Fruit fly (Drosophila melanogaster) whole organism, embryonic: ENCODE measurements around the gene trx.

ENCODE experiments used
- Bgb ChIP-seq: fragments of 200-800 bp; sonication (Bioruptor generic); IDR thresholded peaks from 2 replicates; pipeline ENCODE4 v1.3.6; 2022; ENCODE audit warnings: missing biosample characterization, missing genetic modification characterization; ENCODE audit not compliant: partially characterized antibody
- CG10267 ChIP-seq: fragments of 200-800 bp; sonication (Bioruptor generic); optimal IDR thresholded peaks from 2 replicates; lab custom pipeline; 2018; ENCODE audit warnings: missing biosample characterization, mild to moderate bottlenecking, missing genetic modification characterization, moderate library complexity
- CG10366 ChIP-seq: fragments of 200-800 bp; sonication (Bioruptor generic); IDR thresholded peaks from 2 replicates; pipeline ENCODE4 v1.3.6; 2022; ENCODE audit warnings: missing biosample characterization, missing genetic modification characterization
- CG11456 ChIP-seq: fragments of 200-800 bp; sonication (Bioruptor generic); IDR thresholded peaks from 3 replicates; pipeline ENCODE4 v1.3.6; 2022; ENCODE audit warnings: missing biosample characterization, missing genetic modification characterization
- CG12071 ChIP-seq: fragments of 200-800 bp; sonication (Bioruptor generic); optimal IDR thresholded peaks from 3 replicates; lab custom pipeline; 2018; ENCODE audit warnings: missing biosample characterization, mild to moderate bottlenecking, missing genetic modification characterization
- CG14710 ChIP-seq: fragments of 200-800 bp; sonication (Bioruptor generic); optimal IDR thresholded peaks from 3 replicates; lab custom pipeline; 2019; ENCODE audit warnings: missing biosample characterization, mild to moderate bottlenecking, missing genetic modification characterization, moderate library complexity
- CG15479 ChIP-seq: fragments of 200-800 bp; sonication (Bioruptor generic); optimal IDR thresholded peaks from 3 replicates; lab custom pipeline; 2019; ENCODE audit warnings: missing biosample characterization, mild to moderate bottlenecking, missing genetic modification characterization, moderate library complexity
- CG1602 ChIP-seq: fragments of 200-800 bp; sonication (Bioruptor generic); optimal IDR thresholded peaks from 3 replicates; lab custom pipeline; 2016; ENCODE audit warnings: missing biosample characterization, missing genetic modification characterization
- CG16815 ChIP-seq: fragments of 200-800 bp; sonication (Bioruptor generic); optimal IDR thresholded peaks from 3 replicates; lab custom pipeline; 2017; ENCODE audit warnings: missing biosample characterization, mild to moderate bottlenecking, missing genetic modification characterization
- CG16863 ChIP-seq: fragments of 200-800 bp; sonication (Bioruptor generic); optimal IDR thresholded peaks from 3 replicates; lab custom pipeline; 2016; ENCODE audit warnings: missing biosample characterization, missing genetic modification characterization
- CG17829 ChIP-seq: fragments of 200-800 bp; optimal IDR thresholded peaks from 2 replicates; lab custom pipeline; 2019; ENCODE audit warnings: missing biosample characterization, mild to moderate bottlenecking, missing genetic modification characterization, moderate library complexity
- CG1792 ChIP-seq: fragments of 200-800 bp; sonication (Bioruptor generic); optimal IDR thresholded peaks from 2 replicates; lab custom pipeline; 2016; ENCODE audit warnings: missing biosample characterization, missing genetic modification characterization
- CG18011 ChIP-seq: fragments of 200-800 bp; sonication (Bioruptor generic); optimal IDR thresholded peaks from 2 replicates; lab custom pipeline; 2017; ENCODE audit warnings: missing biosample characterization, missing genetic modification characterization, mild to moderate bottlenecking, moderate library complexity, missing genotype
- CG2202 ChIP-seq: fragments of 200-800 bp; sonication (Bioruptor generic); optimal IDR thresholded peaks from 2 replicates; lab custom pipeline; 2018; ENCODE audit warnings: missing biosample characterization, mild to moderate bottlenecking, missing genetic modification characterization
- CG2712 ChIP-seq: fragments of 200-800 bp; optimal IDR thresholded peaks from 3 replicates; lab custom pipeline; 2019; ENCODE audit warnings: missing biosample characterization, mild to moderate bottlenecking, missing genetic modification characterization, moderate library complexity
- CG3281 ChIP-seq: fragments of 200-800 bp; sonication (Bioruptor generic); optimal IDR thresholded peaks from 3 replicates; lab custom pipeline; 2017; ENCODE audit warnings: missing biosample characterization, mild to moderate bottlenecking, missing genetic modification characterization
- CG4424 ChIP-seq: fragments of 200-800 bp; sonication (Bioruptor generic); optimal IDR thresholded peaks from 3 replicates; lab custom pipeline; 2016; ENCODE audit warnings: missing biosample characterization, missing genetic modification characterization
- CG6765 ChIP-seq: fragments of 200-800 bp; sonication (Bioruptor generic); optimal IDR thresholded peaks from 3 replicates; lab custom pipeline; 2017; ENCODE audit warnings: missing biosample characterization, mild to moderate bottlenecking, missing genetic modification characterization
- CG8765 ChIP-seq: fragments of 200-800 bp; sonication (Bioruptor generic); IDR thresholded peaks from 2 replicates; pipeline ENCODE4 v1.3.6; 2022; ENCODE audit warnings: missing biosample characterization, missing genetic modification characterization
- Fer3 ChIP-seq: fragments of 200-800 bp; sonication (Bioruptor generic); optimal IDR thresholded peaks from 2 replicates; lab custom pipeline; 2018; ENCODE audit warnings: missing biosample characterization, mild to moderate bottlenecking, missing genetic modification characterization, moderate library complexity
- Hmr ChIP-seq: fragments of 200-800 bp; sonication (Bioruptor generic); optimal IDR thresholded peaks from 3 replicates; lab custom pipeline; 2017; ENCODE audit warnings: mild to moderate bottlenecking, missing biosample characterization, missing genetic modification reagents, missing genetic modification characterization
- Lim3 ChIP-seq: fragments of 200-800 bp; sonication (Bioruptor generic); IDR thresholded peaks from 2 replicates; pipeline ENCODE4 v1.3.6; 2022; ENCODE audit warnings: missing biosample characterization, missing genetic modification characterization
- Oli ChIP-seq: fragments of 200-800 bp; sonication (Bioruptor generic); optimal IDR thresholded peaks from 2 replicates; lab custom pipeline; 2018; ENCODE audit warnings: missing biosample characterization, mild to moderate bottlenecking, missing genetic modification characterization, moderate library complexity
- Scr ChIP-seq: fragments of 200-800 bp; sonication (Bioruptor generic); IDR thresholded peaks from 2 replicates; pipeline ENCODE4 v1.3.6; 2022; ENCODE audit warnings: missing biosample characterization, missing genetic modification characterization; ENCODE audit not compliant: partially characterized antibody
- Sox102F ChIP-seq: fragments of 200-800 bp; sonication (Bioruptor generic); optimal IDR thresholded peaks from 2 replicates; lab custom pipeline; 2018; ENCODE audit warnings: missing biosample characterization, mild to moderate bottlenecking, missing genetic modification characterization, moderate library complexity
- Sry-β ChIP-seq: fragments of 200-800 bp; sonication (Bioruptor generic); optimal IDR thresholded peaks from 2 replicates; lab custom pipeline; 2018; ENCODE audit warnings: missing biosample characterization, mild to moderate bottlenecking, missing genetic modification characterization, moderate library complexity
- TFAM ChIP-seq: fragments of 200-800 bp; sonication (Bioruptor generic); optimal IDR thresholded peaks from 2 replicates; lab custom pipeline; 2017; ENCODE audit warnings: missing biosample characterization, missing genetic modification characterization, inconsistent platforms
- Trl ChIP-seq, 3 experiments: fragments of >200 bp in 2 of 3; fragments of 200-800 bp in 1 of 3; sonication (Bioruptor generic) in 1 of 3; optimal IDR thresholded peaks; 2 replicates in 1 of 3; 3 replicates in 2 of 3; lab custom pipeline; 2016 to 2017; ENCODE audit warnings: missing biosample characterization in 1 of 3, missing genetic modification characterization in 1 of 3
- Xbp1 ChIP-seq: fragments of 200-800 bp; sonication (Bioruptor generic); optimal IDR thresholded peaks from 3 replicates; lab custom pipeline; 2016; ENCODE audit warnings: missing biosample characterization, mild to moderate bottlenecking, missing genetic modification characterization
- aop ChIP-seq: fragments of 200-800 bp; sonication (Bioruptor generic); IDR thresholded peaks from 2 replicates; pipeline ENCODE4 v1.3.6; 2022; ENCODE audit warnings: missing biosample characterization, missing genetic modification characterization
- bcd ChIP-seq: fragments of 200-800 bp; sonication (Bioruptor generic); optimal IDR thresholded peaks from 2 replicates; lab custom pipeline; 2017; ENCODE audit warnings: missing biosample characterization, mild to moderate bottlenecking, missing genetic modification characterization
- chif ChIP-seq, 2 experiments: fragments of 200-800 bp; sonication (Bioruptor generic); optimal IDR thresholded peaks; 3 replicates each; lab custom pipeline; 2016; ENCODE audit warnings: missing biosample characterization in 2 of 2, missing genetic modification characterization in 2 of 2
- dmrt99B ChIP-seq: fragments of 200-800 bp; sonication (Bioruptor generic); optimal IDR thresholded peaks from 2 replicates; lab custom pipeline; 2018; ENCODE audit warnings: missing biosample characterization, mild to moderate bottlenecking, missing genetic modification characterization, moderate library complexity
- dpn ChIP-seq, 2 experiments: fragments of 200-800 bp; sonication (Bioruptor generic); optimal IDR thresholded peaks; 3 replicates each; lab custom pipeline; 2016; ENCODE audit warnings: missing biosample characterization in 2 of 2, missing genetic modification characterization in 2 of 2
- eve ChIP-seq, 2 experiments: fragments of >200 bp; optimal IDR thresholded peaks; 2 replicates each; lab custom pipeline; 2017; ENCODE audit warnings: missing biosample characterization in 2 of 2, missing genetic modification characterization in 2 of 2
- gsb-n ChIP-seq: fragments of 200-800 bp; sonication (Bioruptor generic); optimal IDR thresholded peaks from 3 replicates; lab custom pipeline; 2018; ENCODE audit warnings: missing biosample characterization, mild to moderate bottlenecking, missing genetic modification characterization
- insv ChIP-seq, 2 experiments: fragments of 200-800 bp; sonication (Bioruptor generic); optimal IDR thresholded peaks; 3 replicates each; lab custom pipeline; 2016 to 2018; ENCODE audit warnings: missing biosample characterization in 2 of 2, missing genetic modification characterization in 2 of 2
- klu ChIP-seq: fragments of 200-800 bp; sonication (Bioruptor generic); IDR thresholded peaks from 2 replicates; pipeline ENCODE4 v1.3.6; 2022; ENCODE audit warnings: missing biosample characterization, missing genetic modification characterization
- nerfin-2 ChIP-seq: fragments of 200-800 bp; sonication (Bioruptor generic); IDR thresholded peaks from 2 replicates; pipeline ENCODE4 v1.3.6; 2022; ENCODE audit warnings: missing biosample characterization, missing genetic modification characterization; ENCODE audit not compliant: partially characterized antibody
- onecut ChIP-seq: fragments of 200-800 bp; sonication (Bioruptor generic); IDR thresholded peaks from 2 replicates; pipeline ENCODE4 v1.3.6; 2022; ENCODE audit warnings: missing biosample characterization, missing genetic modification characterization
- schlank ChIP-seq: fragments of 200-800 bp; sonication (Bioruptor generic); optimal IDR thresholded peaks from 2 replicates; lab custom pipeline; 2018; ENCODE audit warnings: missing biosample characterization, mild to moderate bottlenecking, missing genetic modification characterization
- scrt ChIP-seq: fragments of 200-800 bp; sonication (Bioruptor generic); optimal IDR thresholded peaks from 2 replicates; lab custom pipeline; 2018; ENCODE audit warnings: missing biosample characterization, mild to moderate bottlenecking, missing genetic modification characterization, moderate library complexity
- ssp ChIP-seq: fragments of 200-800 bp; sonication (Bioruptor generic); IDR thresholded peaks from 2 replicates; pipeline ENCODE4 v1.3.6; 2022; ENCODE audit warnings: missing biosample characterization, missing genetic modification characterization
- tap ChIP-seq: fragments of 200-800 bp; optimal IDR thresholded peaks from 3 replicates; lab custom pipeline; 2019; ENCODE audit warnings: missing biosample characterization, mild to moderate bottlenecking, missing genetic modification characterization, moderate library complexity
- tna ChIP-seq: fragments of 200-800 bp; sonication (Bioruptor generic); IDR thresholded peaks from 2 replicates; pipeline ENCODE4 v1.3.6; 2022; ENCODE audit warnings: missing biosample characterization, missing genetic modification characterization; ENCODE audit not compliant: partially characterized antibody
- usp ChIP-seq: fragments of >200 bp; optimal IDR thresholded peaks from 2 replicates; lab custom pipeline; 2017; ENCODE audit warnings: missing biosample characterization, missing genetic modification characterization

Gene trx

dm6 chr3R:14283754-14284421 is 2.8 kb downstream of the trx start (continued):
- TF ChIP-seq CG16815 (GFP tag; lab: Kevin White, UChicago) (peak; percentile 98), CG10267 (tag; lab: Kevin White, UChicago) (peak; percentile 96), Sry-β (GFP tag; lab: Kevin White, UChicago) (peak; percentile 67), dmrt99B (tag; lab: Kevin White, UChicago) (peak; percentile 99), tna (GFP tag; lab: Robert Waterston, UW) (no peak)

dm6 chr3R:14283042-14283626 is 3.6 kb downstream of the trx start:
- TF ChIP-seq scrt (GFP tag; lab: Kevin White, UChicago) (peak; percentile 14), Fer3 (tag; lab: Kevin White, UChicago) (peak; percentile 10), CG11456 (GFP tag; lab: Robert Waterston, UW) (no peak), CG3281 (GFP tag; lab: Kevin White, UChicago) (peak; percentile 58), CG2712 (peak; percentile 29), klu (no peak), CG6765 (GFP tag; lab: Kevin White, UChicago) (peak; percentile 25), nerfin-2 (GFP tag; lab: Robert Waterston, UW) (no peak), TFAM (GFP tag; lab: Kevin White, UChicago) (no peak), usp (no peak), CG16863 (GFP tag; lab: Kevin White, UChicago) (peak; percentile 16), bcd (GFP tag; lab: Kevin White, UChicago) (peak; percentile 46), chif (GFP tag; optimal IDR thresholded peaks at IDR 0.05; lab: Kevin White, UChicago) (peak in 1 of 2 experiments; percentile 37), Hmr (GFP tag; lab: Kevin White, UChicago) (peak; percentile 61), CG1792 (GFP tag; lab: Kevin White, UChicago) (no peak), CG16815 (GFP tag; lab: Kevin White, UChicago) (peak; percentile 10), CG12071 (no peak), schlank (tag; lab: Kevin White, UChicago) (peak; percentile 6), CG18011 (GFP tag; lab: Kevin White, UChicago) (no peak), eve (GFP tag; optimal IDR thresholded peaks at IDR 0.05; lab: Kevin White, UChicago) (peak in 1 of 2 experiments; percentile 90), Sox102F (GFP tag; lab: Kevin White, UChicago) (peak; percentile 49), CG17829 (tag; lab: Kevin White, UChicago) (no peak), Oli (tag; lab: Kevin White, UChicago) (peak; percentile 72), Bgb (GFP tag; lab: Robert Waterston, UW) (no peak), CG10366 (GFP tag; lab: Robert Waterston, UW) (no peak), ssp (GFP tag; lab: Robert Waterston, UW) (no peak), aop (GFP tag; lab: Robert Waterston, UW) (no peak), Xbp1 (GFP tag; lab: Kevin White, UChicago) (peak; percentile 45), gsb-n (no peak), Scr (GFP tag; lab: Robert Waterston, UW) (no peak), CG8765 (GFP tag; lab: Robert Waterston, UW) (no peak), CG14710 (tag; lab: Kevin White, UChicago) (no peak), insv (GFP tag; optimal IDR thresholded peaks at IDR 0.05; lab: Kevin White, UChicago) (no peak), CG4424 (no peak), dpn (GFP tag; optimal IDR thresholded peaks at IDR 0.05; lab: Kevin White, UChicago) (peak; percentile 25 to 63), tap (tag; lab: Kevin White, UChicago) (no peak), CG2202 (no peak), CG1602 (no peak), CG15479 (GFP tag; lab: Kevin White, UChicago) (peak; percentile 88), Lim3 (GFP tag; lab: Robert Waterston, UW) (no peak), onecut (GFP tag; lab: Robert Waterston, UW) (no peak), Trl (optimal IDR thresholded peaks at IDR 0.05; lab: Kevin White, UChicago) (peak in 1 of 2 experiments; percentile 46), Trl (GFP tag; optimal IDR thresholded peaks at IDR 0.05; lab: Kevin White, UChicago) (no peak)
